Fruit fly (Drosophila melanogaster): ENCODE data around the gene CG2260.

The CG2260 gene

DNA sequence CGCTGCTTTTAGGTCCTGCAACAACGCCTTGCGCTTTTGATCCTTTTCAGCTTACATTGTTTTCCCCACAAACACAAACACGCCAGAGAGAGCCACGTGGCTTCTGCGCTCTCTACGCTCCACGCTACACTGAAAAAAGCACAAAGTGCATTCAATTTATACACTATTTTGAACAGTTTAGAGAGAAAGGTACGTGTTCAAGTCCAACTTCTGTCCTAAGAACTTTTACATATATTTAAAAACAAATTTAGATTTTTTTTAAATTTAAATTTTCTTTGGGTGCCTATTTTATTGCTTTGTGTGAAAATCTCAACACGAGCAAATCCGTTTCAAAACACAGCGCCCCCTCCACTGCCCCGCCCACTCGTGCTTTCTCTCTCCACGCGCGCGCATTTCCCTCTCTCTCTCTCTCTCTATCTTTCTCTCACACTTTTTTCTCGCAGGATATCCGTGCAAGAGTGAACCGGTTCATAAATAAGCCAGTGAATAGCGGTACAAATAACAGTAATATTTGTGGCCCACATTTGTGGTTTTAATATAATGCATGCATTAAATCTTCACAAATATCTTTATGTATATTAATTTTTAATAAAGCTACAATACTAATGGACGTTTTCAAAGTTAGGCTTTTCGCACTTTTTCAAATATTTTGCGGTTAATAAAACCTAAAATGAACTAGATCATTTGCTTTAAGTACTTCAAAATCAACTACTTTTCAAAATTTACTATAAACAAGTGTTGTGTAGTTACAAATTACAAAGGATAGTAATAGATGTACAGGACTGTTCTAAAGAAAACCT, 20.7 kb downstream of the CG2260 start (continued):
- TF ChIP-seq dan (GFP tag; IDR thresholded peaks at IDR 0.05) = no peak
- 0 out of 2 replicates have a peak, but pooled peaks have one; percentile 48 for TF ChIP-seq dimm (GFP tag; IDR thresholded peaks at IDR 0.05)
- peak; percentile 58 for TF ChIP-seq Spps (tag; optimal IDR thresholded peaks at IDR 0.05)
- TF ChIP-seq unpg (GFP tag; optimal IDR thresholded peaks at IDR 0.05) = peak; percentile 88
- peak; percentile 55 for TF ChIP-seq sqz (GFP tag; optimal IDR thresholded peaks at IDR 0.05)
- peak; percentile 68 for TF ChIP-seq Max (GFP tag; optimal IDR thresholded peaks at IDR 0.05)
- TF ChIP-seq bcd (GFP tag; optimal IDR thresholded peaks at IDR 0.05) = peak; percentile 74
- TF ChIP-seq lmd (GFP tag; IDR thresholded peaks at IDR 0.05) = peak; percentile 85
- peak; percentile 86 for TF ChIP-seq gce (GFP tag; IDR thresholded peaks at IDR 0.05)
- peak; percentile 92 for TF ChIP-seq vvl (GFP tag; IDR thresholded peaks at IDR 0.05)
- TF ChIP-seq her (GFP tag; optimal IDR thresholded peaks at IDR 0.05) = peak; percentile 26
- peak; percentile 43 for TF ChIP-seq zfh2 (GFP tag; optimal IDR thresholded peaks at IDR 0.05)
- peak; percentile 12 for TF ChIP-seq kay (GFP tag; optimal IDR thresholded peaks at IDR 0.05)
- peak; percentile 71 for TF ChIP-seq CG5245 (GFP tag; optimal IDR thresholded peaks at IDR 0.05)
- no peak for TF ChIP-seq BEAF-32 (GFP tag; optimal IDR thresholded peaks at IDR 0.05)
- no peak for TF ChIP-seq CG4360 (GFP tag; IDR thresholded peaks at IDR 0.05)
- peak; percentile 47 for TF ChIP-seq dmrt11E (tag; optimal IDR thresholded peaks at IDR 0.05)
- peak; percentile 90 for TF ChIP-seq dysf (GFP tag; IDR thresholded peaks at IDR 0.05)
- peak; percentile 27 for TF ChIP-seq Usf (GFP tag; optimal IDR thresholded peaks at IDR 0.05)
- TF ChIP-seq p53 (GFP tag; optimal IDR thresholded peaks at IDR 0.05) = no peak
- TF ChIP-seq vfl (GFP tag; optimal IDR thresholded peaks at IDR 0.05) = peak; percentile 61
- TF ChIP-seq tna (GFP tag; IDR thresholded peaks at IDR 0.05; ENCODE audit: partially characterized antibody) = no peak
- TF ChIP-seq peb (GFP tag; IDR thresholded peaks at IDR 0.05) = peak; percentile 68
- no peak for TF ChIP-seq Dfd (GFP tag; optimal IDR thresholded peaks at IDR 0.05)
- peak; percentile 11 for TF ChIP-seq NC2α (GFP tag; optimal IDR thresholded peaks at IDR 0.05)
- TF ChIP-seq CG42726 (GFP tag; IDR thresholded peaks at IDR 0.05; ENCODE audit: partially characterized antibody) = no peak
- peak; percentile 87 for TF ChIP-seq CG32532 (GFP tag; IDR thresholded peaks at IDR 0.05)
- TF ChIP-seq CG11723 (GFP tag; optimal IDR thresholded peaks at IDR 0.05) = peak; percentile 52
- TF ChIP-seq Scr (GFP tag; IDR thresholded peaks at IDR 0.05; ENCODE audit: partially characterized antibody) = no peak
- peak; percentile 81 for TF ChIP-seq phol (tag; optimal IDR thresholded peaks at IDR 0.05)
- no peak for TF ChIP-seq HLHmδ (GFP tag; optimal IDR thresholded peaks at IDR 0.05)
- peak; percentile 92 for TF ChIP-seq Fer1 (GFP tag; optimal IDR thresholded peaks at IDR 0.05)
- peak; percentile 82 for TF ChIP-seq fd96Cb (tag; optimal IDR thresholded peaks at IDR 0.05)
- TF ChIP-seq Dek (tag; optimal IDR thresholded peaks at IDR 0.05) = peak; percentile 86
- TF ChIP-seq CG30431 (GFP tag; optimal IDR thresholded peaks at IDR 0.05) = peak; percentile 66
- peak; percentile 69 for TF ChIP-seq onecut (GFP tag; IDR thresholded peaks at IDR 0.05)
- TF ChIP-seq CG2116 (GFP tag; optimal IDR thresholded peaks at IDR 0.05) = peak; percentile 45
- peak; percentile 57 for TF ChIP-seq CG15011 (GFP tag; optimal IDR thresholded peaks at IDR 0.05)
- no peak for TF ChIP-seq ab (GFP tag; optimal IDR thresholded peaks at IDR 0.05)
- TF ChIP-seq ara (GFP tag; IDR thresholded peaks at IDR 0.05) = peak; percentile 82
- TF ChIP-seq nau (GFP tag; optimal IDR thresholded peaks at IDR 0.05) = peak; percentile 74
- no peak for TF ChIP-seq pita (GFP tag; optimal IDR thresholded peaks at IDR 0.05)
- no peak for TF ChIP-seq amos (GFP tag; IDR thresholded peaks at IDR 0.05; ENCODE audit: partially characterized antibody)
- TF ChIP-seq zen2 (GFP tag; IDR thresholded peaks at IDR 0.05; ENCODE audit: partially characterized antibody) = no peak
- peak; percentile 66 for TF ChIP-seq nerfin-1 (tag; optimal IDR thresholded peaks at IDR 0.05)
- TF ChIP-seq CG4328 (GFP tag; optimal IDR thresholded peaks at IDR 0.05) = peak; percentile 40
- peak; percentile 97 for TF ChIP-seq CG15514 (GFP tag; optimal IDR thresholded peaks at IDR 0.05)
- peak; percentile 81 for TF ChIP-seq CG11247 (GFP tag; IDR thresholded peaks at IDR 0.05)
- no peak for TF ChIP-seq pzg (GFP tag; optimal IDR thresholded peaks at IDR 0.05)

Data from whole organism, embryonic.